Worm (Caenorhabditis elegans) whole organism, midembryonic: ENCODE data around the gene hlh-13.

ENCODE experiments used
- flt-1 ChIP-seq: fragments of 200-800 bp; sonication (Bioruptor generic); IDR thresholded peaks from 2 replicates; pipeline ENCODE4 v1.3.6; 2022; ENCODE audit warnings: missing genetic modification characterization, missing compliant biosample characterization
- klf-2 ChIP-seq: fragments of 200-800 bp; sonication (Bioruptor generic); conservative IDR thresholded peaks from 2 replicates; pipeline ENCODE4 v1.3.6; 2022; ENCODE audit warnings: missing genetic modification reagents, missing genetic modification characterization, missing compliant biosample characterization
- med-1 ChIP-seq: sonication (generic microtip); optimal IDR thresholded peaks from 2 replicates; lab custom pipeline; 2017; ENCODE audit warnings: missing genetic modification characterization, mild to moderate bottlenecking, missing compliant biosample characterization, antibody characterized with exemption, missing genetic modification reagents; ENCODE audit not compliant: insufficient read depth
- ref-1 ChIP-seq: fragments of 200-800 bp; sonication (Bioruptor generic); conservative IDR thresholded peaks from 2 replicates; pipeline ENCODE4 v1.3.6; 2022; ENCODE audit warnings: missing genetic modification reagents, missing genetic modification characterization, missing compliant biosample characterization
- tab-1 ChIP-seq: fragments of 200-800 bp; sonication (Bioruptor generic); IDR thresholded peaks from 2 replicates; pipeline ENCODE4 v1.3.6; 2022; ENCODE audit warnings: missing genetic modification characterization, missing compliant biosample characterization

- no peak for TF ChIP-seq med-1 (GFP tag; lab: Kevin White, UChicago)
- TF ChIP-seq klf-2 (GFP tag; lab: Robert Waterston, UW), result no peak
- no peak for TF ChIP-seq ref-1 (GFP tag; lab: Robert Waterston, UW)
- TF ChIP-seq flt-1 (GFP tag; lab: Robert Waterston, UW), result no peak
- TF ChIP-seq tab-1, result no peak
These were observed 24.6 kb downstream of the hlh-13 start, which contains the start of gene C52B9.10 for ce11 chrX:4273614-4274013.
